Fruit fly (Drosophila melanogaster): ENCODE results near the gene Mco3.

Mco3 gene

DNA sequence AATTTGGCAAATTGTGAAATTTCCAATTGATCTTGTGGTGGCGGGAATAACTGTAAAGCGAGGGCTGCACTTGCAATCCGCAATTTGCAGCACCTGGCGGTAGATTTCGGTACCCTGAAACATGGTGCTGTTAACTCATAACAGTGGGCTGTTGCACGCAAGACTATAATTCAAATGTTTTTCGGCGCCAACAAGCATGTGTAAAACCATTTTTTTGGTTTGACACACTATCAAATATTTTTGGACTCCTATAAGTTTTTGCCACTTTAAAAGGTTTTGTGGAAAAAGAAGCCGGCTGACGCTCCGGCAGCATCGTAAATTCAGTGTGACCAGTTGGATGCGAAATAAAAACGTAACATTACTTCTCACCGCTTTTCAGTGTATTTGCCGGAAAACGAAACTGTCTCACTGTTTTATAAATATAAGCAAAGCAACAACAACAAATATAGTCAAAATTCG, 46.0 kb upstream of the Mco3 start, which contains the start of the genes CG14545 and CG5886 (continued):
- TF ChIP-seq stwl (tag; optimal IDR thresholded peaks at IDR 0.05) (peak; percentile 89), ara (GFP tag; IDR thresholded peaks at IDR 0.05) (no peak), CG12942 (GFP tag; optimal IDR thresholded peaks at IDR 0.05) (no peak), twi (tag; optimal IDR thresholded peaks at IDR 0.05) (no peak), CG33213 (GFP tag; optimal IDR thresholded peaks at IDR 0.05) (peak; percentile 36), CG17186 (GFP tag; optimal IDR thresholded peaks at IDR 0.05) (peak; percentile 100), pzg (GFP tag; optimal IDR thresholded peaks at IDR 0.05) (peak; percentile 75), z (GFP tag; IDR thresholded peaks at IDR 0.05) (no peak), Meics (GFP tag; optimal IDR thresholded peaks at IDR 0.05) (no peak), Atf6 (GFP tag; IDR thresholded peaks at IDR 0.05) (no peak), crol (GFP tag; IDR thresholded peaks at IDR 0.05) (no peak), NfI (GFP tag; optimal IDR thresholded peaks at IDR 0.05) (no peak), CG6272 (GFP tag; IDR thresholded peaks at IDR 0.05) (no peak), knrl (GFP tag; IDR thresholded peaks at IDR 0.05; ENCODE audit: partially characterized antibody) (peak; percentile 34; the same call in 1 of the 3 replicates), CG8359 (GFP tag; optimal IDR thresholded peaks at IDR 0.05; ENCODE audit: borderline replicate concordance) (no peak), nerfin-1 (tag; optimal IDR thresholded peaks at IDR 0.05) (no peak), Xrp1 (GFP tag; IDR thresholded peaks at IDR 0.05) (no peak), CG12104 (GFP tag; optimal IDR thresholded peaks at IDR 0.05) (no peak), sisA (GFP tag; IDR thresholded peaks at IDR 0.05) (no peak), dysf (GFP tag; IDR thresholded peaks at IDR 0.05) (no peak), CG16813 (GFP tag; IDR thresholded peaks at IDR 0.05; ENCODE audit: partially characterized antibody) (no peak), CG10654 (GFP tag; optimal IDR thresholded peaks at IDR 0.05) (no peak), Tbp (GFP tag; optimal IDR thresholded peaks at IDR 0.05) (no peak), CG30403 (GFP tag; optimal IDR thresholded peaks at IDR 0.05) (peak; percentile 23), CG31441 (GFP tag; IDR thresholded peaks at IDR 0.05) (no peak), CG33557 (GFP tag; optimal IDR thresholded peaks at IDR 0.05) (peak; percentile 16), Awh (GFP tag; IDR thresholded peaks at IDR 0.05) (no peak), nmo (GFP tag; optimal IDR thresholded peaks at IDR 0.05) (peak; percentile 63), CG7556 (GFP tag; optimal IDR thresholded peaks at IDR 0.05) (no peak), CG4707 (GFP tag; optimal IDR thresholded peaks at IDR 0.05) (no peak)

DNA sequence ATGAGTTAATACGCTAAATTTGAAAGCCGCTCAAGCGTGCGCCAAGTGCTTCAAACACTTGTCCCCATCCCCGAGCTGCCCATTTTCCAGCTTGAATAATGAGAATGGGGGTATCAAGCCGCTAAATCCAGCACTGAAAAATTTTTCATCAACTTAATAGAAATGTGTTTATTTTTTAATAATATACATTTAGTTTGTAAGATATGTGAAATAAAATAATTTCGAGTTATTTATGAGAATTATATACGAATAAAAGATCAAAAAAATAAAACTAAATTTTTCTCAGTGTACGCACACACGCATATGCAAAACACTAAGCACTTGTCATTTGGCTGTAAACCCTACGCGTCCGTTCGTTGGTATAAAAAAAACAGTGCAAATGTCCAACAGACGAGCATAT, 42.5 kb upstream of the Mco3 start:
- TF ChIP-seq Fer2 (tag; optimal IDR thresholded peaks at IDR 0.05) (no peak), cg (GFP tag; optimal IDR thresholded peaks at IDR 0.05) (no peak), CG6254 (GFP tag; optimal IDR thresholded peaks at IDR 0.05) (no peak), HLH3B (GFP tag; IDR thresholded peaks at IDR 0.05) (peak; percentile 52), NK7.1 (GFP tag; optimal IDR thresholded peaks at IDR 0.05) (no peak), CG1024 (GFP tag; IDR thresholded peaks at IDR 0.05) (no peak), her (GFP tag; optimal IDR thresholded peaks at IDR 0.05) (no peak), caup (GFP tag; optimal IDR thresholded peaks at IDR 0.05; ENCODE audit: severe bottlenecking) (peak; percentile 29), gce (GFP tag; IDR thresholded peaks at IDR 0.05) (no peak), CG12659 (GFP tag; optimal IDR thresholded peaks at IDR 0.05) (no peak), sima (GFP tag; optimal IDR thresholded peaks at IDR 0.05) (no peak), CG17612 (GFP tag; IDR thresholded peaks at IDR 0.05) (no peak), CG9727 (GFP tag; optimal IDR thresholded peaks at IDR 0.05) (peak; percentile 11), CG13775 (GFP tag; optimal IDR thresholded peaks at IDR 0.05) (no peak), CG4328 (GFP tag; optimal IDR thresholded peaks at IDR 0.05) (no peak), peb (GFP tag; IDR thresholded peaks at IDR 0.05) (no peak), CG3838 (GFP tag; optimal IDR thresholded peaks at IDR 0.05) (no peak), zfh1 (GFP tag; IDR thresholded peaks at IDR 0.05) (no peak), unc-4 (GFP tag; IDR thresholded peaks at IDR 0.05; ENCODE audit: partially characterized antibody) (no peak), CG13296 (GFP tag; optimal IDR thresholded peaks at IDR 0.05) (peak; percentile 24), CG12942 (GFP tag; optimal IDR thresholded peaks at IDR 0.05) (no peak), grau (tag; optimal IDR thresholded peaks at IDR 0.05) (peak; percentile 32), Trl (optimal IDR thresholded peaks at IDR 0.05) (no peak), Trl (GFP tag; optimal IDR thresholded peaks at IDR 0.05) (no peak)

Data from whole organism, embryonic.